Worm (Caenorhabditis elegans): ENCODE results near the gene C02E7.8.

DNA sequence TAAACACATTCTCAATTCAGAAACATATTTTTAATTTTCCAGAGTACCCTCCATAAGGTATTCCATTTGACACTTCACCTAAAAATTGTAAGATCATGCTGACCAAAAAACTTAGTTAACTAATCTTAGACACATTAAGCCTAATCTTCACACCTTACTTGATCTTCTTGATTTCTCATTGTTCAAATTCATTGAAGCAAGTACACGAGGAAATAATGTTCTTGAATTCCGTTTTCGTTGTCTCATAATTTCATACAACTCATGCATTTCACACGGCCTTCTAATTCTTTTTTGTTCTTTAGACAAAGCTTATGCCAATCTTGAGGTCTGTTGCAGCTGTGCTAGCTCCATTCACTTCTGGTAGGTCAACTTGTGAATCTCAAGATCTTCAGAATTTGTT, 48.6 kb downstream of the C02E7.8 start, which contains the start of gene srd-33:
- TF ChIP-seq nhr-11 (tag; optimal IDR thresholded peaks at IDR 0.05) (no peak), pqm-1 (tag; optimal IDR thresholded peaks at IDR 0.05) (no peak), ztf-4 (tag; optimal IDR thresholded peaks at IDR 0.05) (no peak), ztf-11 (tag; optimal IDR thresholded peaks at IDR 0.05) (no peak), zag-1 (tag; optimal IDR thresholded peaks at IDR 0.05) (no peak), mdl-1 (tag; optimal IDR thresholded peaks at IDR 0.05) (no peak), snpc-4 (tag; optimal IDR thresholded peaks at IDR 0.05) (no peak), ceh-82 (tag; optimal IDR thresholded peaks at IDR 0.05) (no peak), unc-62 (GFP tag; optimal IDR thresholded peaks at IDR 0.05) (no peak), hlh-4 (tag; optimal IDR thresholded peaks at IDR 0.05) (no peak), rnt-1 (tag; optimal IDR thresholded peaks at IDR 0.05) (no peak), nhr-28 (tag; optimal IDR thresholded peaks at IDR 0.05) (no peak), C34B4.2 (tag; optimal IDR thresholded peaks at IDR 0.05) (no peak)
